Fruit fly (Drosophila melanogaster): ENCODE data around the gene eIF2D.

Gene eIF2D

dm6 chr3R:29199807-29200693 is 48.5 kb upstream of the eIF2D start, which contains the start of gene CG11899 (continued):
- peak; percentile 71 for TF ChIP-seq dac (GFP tag; optimal IDR thresholded peaks at IDR 0.05)
- peak; percentile 75 for TF ChIP-seq Ets21C (GFP tag; optimal IDR thresholded peaks at IDR 0.05)
- TF ChIP-seq vri (GFP tag; optimal IDR thresholded peaks at IDR 0.05) = peak; percentile 82
- TF ChIP-seq Eip75B (GFP tag; optimal IDR thresholded peaks at IDR 0.05) = peak; percentile 88
- TF ChIP-seq CG8119 (GFP tag; IDR thresholded peaks at IDR 0.05) = peak; percentile 68
- peak; percentile 58 for TF ChIP-seq Blimp-1 (GFP tag; optimal IDR thresholded peaks at IDR 0.05)
- peak; percentile 39 for TF ChIP-seq CG11762 (GFP tag; optimal IDR thresholded peaks at IDR 0.05; ENCODE audit: insufficient read depth)
- peak; percentile 83 for TF ChIP-seq topi (GFP tag; optimal IDR thresholded peaks at IDR 0.05)
- peak; percentile 64 for TF ChIP-seq acj6 (GFP tag; optimal IDR thresholded peaks at IDR 0.05)
- TF ChIP-seq CG9139 (GFP tag; optimal IDR thresholded peaks at IDR 0.05) = peak; percentile 59
- TF ChIP-seq CG32006 (GFP tag; optimal IDR thresholded peaks at IDR 0.05) = peak; percentile 70
- TF ChIP-seq CG3032 (tag; optimal IDR thresholded peaks at IDR 0.05) = peak; percentile 56
- TF ChIP-seq Smox (GFP tag; optimal IDR thresholded peaks at IDR 0.05) = peak; percentile 74
- TF ChIP-seq Hr4 (GFP tag; optimal IDR thresholded peaks at IDR 0.05) = peak; percentile 65

- no peak for TF ChIP-seq Gug (GFP tag; IDR thresholded peaks at IDR 0.05)
- TF ChIP-seq CG11762 (GFP tag; optimal IDR thresholded peaks at IDR 0.05; ENCODE audit: insufficient read depth) = no peak
- no peak for TF ChIP-seq CG6163 (GFP tag; IDR thresholded peaks at IDR 0.05)
- no peak for TF ChIP-seq Smox (GFP tag; optimal IDR thresholded peaks at IDR 0.05)
- TF ChIP-seq CG11902 (GFP tag; optimal IDR thresholded peaks at IDR 0.05) = no peak
- no peak for TF ChIP-seq esn (GFP tag; optimal IDR thresholded peaks at IDR 0.05)
- TF ChIP-seq net (GFP tag; optimal IDR thresholded peaks at IDR 0.05) = no peak
- no peak for TF ChIP-seq topi (GFP tag; optimal IDR thresholded peaks at IDR 0.05)
- no peak for TF ChIP-seq CG8632 (GFP tag; optimal IDR thresholded peaks at IDR 0.05)
- TF ChIP-seq CG10631 (GFP tag; optimal IDR thresholded peaks at IDR 0.05) = no peak
- no peak for TF ChIP-seq CG8119 (GFP tag; IDR thresholded peaks at IDR 0.05)
- TF ChIP-seq CG6276 (GFP tag; optimal IDR thresholded peaks at IDR 0.05) = no peak
- TF ChIP-seq vri (GFP tag; optimal IDR thresholded peaks at IDR 0.05) = no peak
- no peak for TF ChIP-seq CG6854 (GFP tag; optimal IDR thresholded peaks at IDR 0.05)
- no peak for TF ChIP-seq CG3032 (tag; optimal IDR thresholded peaks at IDR 0.05)
- TF ChIP-seq lz (GFP tag; optimal IDR thresholded peaks at IDR 0.05) = no peak
- no peak for TF ChIP-seq CG7368 (GFP tag; optimal IDR thresholded peaks at IDR 0.05)
- no peak for TF ChIP-seq Eip75B (GFP tag; optimal IDR thresholded peaks at IDR 0.05)
- TF ChIP-seq svp (GFP tag) = no peak
Measured at dm6 chr3R:29198299-29198698, 46.7 kb upstream of the eIF2D start.

- peak; percentile 63 for TF ChIP-seq CG32006 (GFP tag; optimal IDR thresholded peaks at IDR 0.05)
- TF ChIP-seq CG6276 (GFP tag; optimal IDR thresholded peaks at IDR 0.05) = peak; percentile 58
- TF ChIP-seq Sox15 (GFP tag; optimal IDR thresholded peaks at IDR 0.05) = no peak
- TF ChIP-seq CG34406 (GFP tag; optimal IDR thresholded peaks at IDR 0.05) = no peak
- TF ChIP-seq Eip78C (GFP tag) = peak; percentile 70
- TF ChIP-seq CG11762 (GFP tag; optimal IDR thresholded peaks at IDR 0.05; ENCODE audit: insufficient read depth) = no peak
- peak; percentile 49 for TF ChIP-seq Hr4 (GFP tag; optimal IDR thresholded peaks at IDR 0.05)
- TF ChIP-seq CG6792 (GFP tag; optimal IDR thresholded peaks at IDR 0.05) = no peak
- peak; percentile 40 for TF ChIP-seq CG15336 (GFP tag; IDR thresholded peaks at IDR 0.05)
- peak; percentile 20 for TF ChIP-seq svp (GFP tag)
Measured at dm6 chr3R:29196967-29197611, 45.5 kb upstream of the eIF2D start, which contains the start of gene CG14515. Gene CG14515, plus strand, starts transcription at chr3R:29197556.

dm6 chr3R:29194957-29195356 is 43.4 kb upstream of the eIF2D start, which contains the start of gene jus:
Gene jus, minus strand, starts transcription at chr3R:29194994.
- TF ChIP-seq vri (GFP tag; optimal IDR thresholded peaks at IDR 0.05) (no peak), svp (GFP tag) (peak; percentile 40)
